Worm (Caenorhabditis elegans): ENCODE results near the gene C14C11.2.

ce11 chrV:5693595-5693994, 32.6 kb downstream of the C14C11.2 start:
- TF ChIP-seq ztf-23 (GFP tag; IDR thresholded peaks at IDR 0.05) (no peak), flt-1 (GFP tag; IDR thresholded peaks at IDR 0.05) (no peak), cog-1 (tag; optimal IDR thresholded peaks at IDR 0.05) (no peak), ztf-29 (GFP tag; IDR thresholded peaks at IDR 0.05) (no peak)
